Worm (Caenorhabditis elegans) whole organism, late embryonic: Measurements from ENCODE around the gene Y69A2AR.47.

Experiments
- C08G9.2 ChIP-seq: sonication (generic microtip); optimal IDR thresholded peaks from 2 replicates; lab custom pipeline; 2016; ENCODE audit warnings: mild to moderate bottlenecking, missing genetic modification characterization, moderate library complexity, missing compliant biosample characterization
- K02D7.2 ChIP-seq: sonication (generic microtip); optimal IDR thresholded peaks from 2 replicates; lab custom pipeline; 2017; ENCODE audit warnings: mild to moderate bottlenecking, missing genetic modification characterization, missing compliant biosample characterization
- T23F11.4 ChIP-seq: fragments of 200-800 bp; sonication (Bioruptor generic); optimal IDR thresholded peaks from 2 replicates; lab custom pipeline; 2018; ENCODE audit warnings: mild to moderate bottlenecking, missing genetic modification characterization, missing compliant biosample characterization
- Y22D7AL.16 ChIP-seq: sonication (generic microtip); optimal IDR thresholded peaks from 2 replicates; lab custom pipeline; 2016; ENCODE audit warnings: missing genetic modification characterization, missing compliant biosample characterization
- ahr-1 ChIP-seq: sonication (generic microtip); optimal IDR thresholded peaks from 2 replicates; lab custom pipeline; 2016; ENCODE audit warnings: missing genetic modification characterization, missing compliant biosample characterization
- ceh-19 ChIP-seq: fragments of 200-800 bp; sonication (Bioruptor generic); optimal IDR thresholded peaks from 2 replicates; lab custom pipeline; 2018; ENCODE audit warnings: mild to moderate bottlenecking, missing genetic modification characterization, missing compliant biosample characterization
- ceh-22 ChIP-seq: sonication (generic microtip); optimal IDR thresholded peaks from 2 replicates; lab custom pipeline; 2017; ENCODE audit warnings: missing biosample characterization, missing genetic modification characterization
- ceh-24 ChIP-seq: sonication (generic microtip); optimal IDR thresholded peaks from 2 replicates; lab custom pipeline; 2016; ENCODE audit warnings: mild to moderate bottlenecking, missing genetic modification characterization, missing compliant biosample characterization
- ceh-45 ChIP-seq: fragments of 200-800 bp; sonication (Bioruptor generic); IDR thresholded peaks from 2 replicates; pipeline ENCODE4 v1.3.6; 2022; ENCODE audit warnings: missing genetic modification reagents, missing genetic modification characterization, missing compliant biosample characterization
- ceh-48 ChIP-seq: sonication (generic microtip); optimal IDR thresholded peaks from 2 replicates; lab custom pipeline; 2016; ENCODE audit warnings: missing genetic modification characterization, inconsistent platforms, missing compliant biosample characterization
- ceh-6 ChIP-seq: fragments of 200-800 bp; sonication (Bioruptor generic); optimal IDR thresholded peaks from 2 replicates; lab custom pipeline; 2018; ENCODE audit warnings: mild to moderate bottlenecking, missing genetic modification characterization, missing compliant biosample characterization
- che-1 ChIP-seq: sonication (generic microtip); optimal IDR thresholded peaks from 2 replicates; lab custom pipeline; 2016; ENCODE audit warnings: mild to moderate bottlenecking, missing genetic modification characterization, missing compliant biosample characterization
- dmd-4 ChIP-seq: sonication (generic microtip); optimal IDR thresholded peaks from 2 replicates; lab custom pipeline; 2016; ENCODE audit warnings: borderline replicate concordance, missing genetic modification characterization, missing compliant biosample characterization
- elt-2 ChIP-seq: sonication (generic microtip); optimal IDR thresholded peaks from 2 replicates; lab custom pipeline; 2016; ENCODE audit warnings: missing genetic modification reagents, missing genetic modification characterization, missing compliant biosample characterization
- ets-4 ChIP-seq: sonication (generic microtip); optimal IDR thresholded peaks from 2 replicates; lab custom pipeline; 2016; ENCODE audit warnings: missing genetic modification characterization, missing compliant biosample characterization
- eyg-1 ChIP-seq: sonication (generic microtip); optimal IDR thresholded peaks from 2 replicates; lab custom pipeline; 2016; ENCODE audit warnings: missing genotype, missing genetic modification characterization, missing compliant biosample characterization
- fax-1 ChIP-seq: sonication (generic microtip); optimal IDR thresholded peaks from 2 replicates; lab custom pipeline; 2016; ENCODE audit warnings: missing genotype, missing genetic modification characterization, missing compliant biosample characterization
- fkh-10 ChIP-seq: fragments of 150-350 bp; optimal IDR thresholded peaks from 2 replicates; lab custom pipeline; 2014; ENCODE audit warnings: missing biosample characterization, missing genetic modification reagents, missing genetic modification characterization
- fkh-6 ChIP-seq: sonication (generic microtip); optimal IDR thresholded peaks from 2 replicates; lab custom pipeline; 2016; ENCODE audit warnings: missing genetic modification characterization, missing compliant biosample characterization
- gmeb-2 ChIP-seq: sonication (generic microtip); optimal IDR thresholded peaks from 2 replicates; lab custom pipeline; 2016; ENCODE audit warnings: missing genetic modification characterization, inconsistent platforms, missing compliant biosample characterization
- hlh-8 ChIP-seq: sonication (generic microtip); optimal IDR thresholded peaks from 2 replicates; lab custom pipeline; 2016; ENCODE audit warnings: missing genotype, missing genetic modification characterization, missing compliant biosample characterization
- lim-6 ChIP-seq: sonication (generic microtip); optimal IDR thresholded peaks from 2 replicates; lab custom pipeline; 2016; ENCODE audit warnings: missing genetic modification characterization, missing compliant biosample characterization
- lin-11 ChIP-seq: fragments of 200-800 bp; sonication (Bioruptor generic); optimal IDR thresholded peaks from 2 replicates; lab custom pipeline; 2018; ENCODE audit warnings: mild to moderate bottlenecking, missing genetic modification characterization, missing compliant biosample characterization
- mec-3 ChIP-seq: sonication (generic microtip); optimal IDR thresholded peaks from 2 replicates; lab custom pipeline; 2016; ENCODE audit warnings: borderline replicate concordance, missing genetic modification characterization, missing compliant biosample characterization
- nfya-1 ChIP-seq: sonication (generic microtip); optimal IDR thresholded peaks from 2 replicates; lab custom pipeline; 2017; ENCODE audit warnings: missing genetic modification characterization, mild to moderate bottlenecking, missing compliant biosample characterization, antibody characterized with exemption, moderate library complexity
- odd-2 ChIP-seq: sonication (generic microtip); optimal IDR thresholded peaks from 2 replicates; lab custom pipeline; 2017; ENCODE audit warnings: antibody characterized with exemption, mild to moderate bottlenecking, missing genetic modification characterization, missing compliant biosample characterization
- pat-9 ChIP-seq: fragments of 200-800 bp; sonication (Bioruptor generic); optimal IDR thresholded peaks from 2 replicates; lab custom pipeline; 2018; ENCODE audit warnings: mild to moderate bottlenecking, missing genetic modification characterization, moderate library complexity, missing compliant biosample characterization
- pha-2 ChIP-seq: sonication (generic microtip); optimal IDR thresholded peaks from 2 replicates; lab custom pipeline; 2017; ENCODE audit warnings: mild to moderate bottlenecking, missing genetic modification characterization, missing compliant biosample characterization
- pha-4 ChIP-seq: fragments of 150-350 bp; optimal IDR thresholded peaks from 2 replicates; lab custom pipeline; 2018; ENCODE audit warnings: missing biosample characterization, missing genetic modification reagents, missing genetic modification characterization
- rnt-1 ChIP-seq: sonication (generic microtip); optimal IDR thresholded peaks from 2 replicates; lab custom pipeline; 2016; ENCODE audit warnings: missing genetic modification characterization, missing compliant biosample characterization
- syd-9 ChIP-seq: sonication (generic microtip); optimal IDR thresholded peaks from 2 replicates; lab custom pipeline; 2016; ENCODE audit warnings: mild to moderate bottlenecking, missing genetic modification characterization, moderate library complexity, missing compliant biosample characterization
- tbx-7 ChIP-seq: sonication (generic microtip); optimal IDR thresholded peaks from 2 replicates; lab custom pipeline; 2016; ENCODE audit warnings: missing genotype, missing genetic modification characterization, missing compliant biosample characterization
- unc-3 ChIP-seq, 2 experiments: fragments of 200-800 bp in 1 of 2; sonication (Bioruptor generic) in 1 of 2; sonication (generic microtip) in 1 of 2; conservative IDR thresholded peaks in 1 of 2; optimal IDR thresholded peaks in 1 of 2; 2 replicates each; pipeline versions ENCODE4 v1.3.6 to Lab custom; 2016 to 2022; ENCODE audit warnings: missing compliant biosample characterization in 2 of 2, missing genetic modification characterization in 2 of 2, missing genetic modification reagents in 1 of 2
- unc-42 ChIP-seq: sonication (generic microtip); optimal IDR thresholded peaks from 2 replicates; lab custom pipeline; 2016; ENCODE audit warnings: missing genotype, missing genetic modification characterization, missing compliant biosample characterization
- unc-55 ChIP-seq: sonication (generic microtip); optimal IDR thresholded peaks from 2 replicates; lab custom pipeline; 2017; ENCODE audit warnings: missing biosample characterization, missing genetic modification reagents, missing genetic modification characterization
- zip-5 ChIP-seq: sonication (generic microtip); optimal IDR thresholded peaks from 2 replicates; lab custom pipeline; 2016; ENCODE audit warnings: missing genetic modification characterization, missing compliant biosample characterization

Y69A2AR.47 gene

ce11 chrIV:2552276-2552675 lies 45.2 kb upstream of the Y69A2AR.47 start (continued):
- no peak for TF ChIP-seq lin-11 (tag; lab: Kevin White, UChicago)

- TF ChIP-seq C08G9.2 (tag; lab: Kevin White, UChicago) (no peak), odd-2 (tag; lab: Kevin White, UChicago) (no peak), T23F11.4 (GFP tag; lab: Kevin White, UChicago) (no peak), gmeb-2 (no peak), rnt-1 (no peak), che-1 (tag; lab: Kevin White, UChicago) (no peak), pha-4 (no peak), ceh-48 (tag; lab: Kevin White, UChicago) (no peak), ahr-1 (tag; lab: Kevin White, UChicago) (no peak), fax-1 (tag; lab: Kevin White, UChicago) (no peak), lim-6 (tag; lab: Kevin White, UChicago) (no peak), ceh-24 (no peak), eyg-1 (tag; lab: Kevin White, UChicago) (no peak), K02D7.2 (no peak), ceh-22 (no peak)
Observed at ce11 chrIV:2552855-2553254, 44.7 kb upstream of the Y69A2AR.47 start.

ce11 chrIV:2556211-2556610 lies 41.3 kb upstream of the Y69A2AR.47 start:
- TF ChIP-seq Y22D7AL.16 (tag; lab: Kevin White, UChicago) (no peak), tbx-7 (tag; lab: Kevin White, UChicago) (no peak), pat-9 (no peak), rnt-1 (no peak), ceh-6 (no peak), fkh-6 (tag; lab: Kevin White, UChicago) (no peak), hlh-8 (tag; lab: Kevin White, UChicago) (no peak), K02D7.2 (no peak), zip-5 (no peak), dmd-4 (no peak), pha-2 (tag; lab: Kevin White, UChicago) (no peak), unc-3 (GFP tag; conservative IDR thresholded peaks at IDR 0.05; lab: Robert Waterston, UW) (no peak), unc-3 (tag; optimal IDR thresholded peaks at IDR 0.05; lab: Kevin White, UChicago) (no peak)

DNA sequence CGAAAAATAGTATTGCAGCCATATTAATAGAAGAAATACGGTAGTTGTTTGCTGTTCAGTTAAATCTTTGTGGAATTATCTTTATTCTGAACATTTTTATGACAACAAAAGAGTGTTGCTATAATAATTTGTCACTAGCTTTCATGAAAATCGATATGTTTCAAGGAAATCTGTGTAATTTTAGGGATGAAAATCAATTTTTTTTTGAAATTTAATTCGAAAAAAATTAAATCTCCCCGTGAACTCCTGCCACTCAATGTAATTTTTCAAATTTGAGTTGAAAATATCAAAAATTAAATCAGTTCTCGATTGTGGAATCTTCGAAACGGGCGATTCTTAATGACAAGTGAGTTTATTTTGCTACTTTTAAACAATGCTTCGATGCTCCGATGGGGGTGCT lies 36.2 kb upstream of the Y69A2AR.47 start, which contains the start of gene Y69A2AR.46:
Gene Y69A2AR.46, plus strand, starts transcription at position 301 of the 400 bp plus-strand sequence.
- no peak for TF ChIP-seq syd-9 (tag; lab: Kevin White, UChicago)
- TF ChIP-seq rnt-1: no peak

DNA sequence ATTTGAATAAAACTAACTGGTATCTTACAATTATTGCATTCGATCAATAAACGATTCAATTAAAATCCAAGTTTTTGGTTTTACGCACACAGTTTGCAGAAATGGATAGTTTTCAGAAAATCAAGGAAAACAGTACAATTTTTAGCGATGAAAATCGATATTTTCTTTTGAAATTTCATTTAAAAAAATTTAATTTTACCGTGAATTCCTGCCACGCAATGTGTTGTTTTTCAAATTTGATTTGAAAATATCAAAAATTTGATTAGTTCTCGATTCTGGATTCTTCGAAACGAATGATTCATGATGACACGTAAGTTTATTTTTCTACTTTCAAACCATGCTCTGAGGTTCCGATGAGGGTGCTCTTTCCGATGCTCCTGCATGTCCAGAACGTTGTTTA lies 35.4 kb upstream of the Y69A2AR.47 start, which contains the start of gene Y69A2AR.50:
Gene Y69A2AR.50, plus strand, starts transcription at position 301 of the 400 bp plus-strand sequence.
- TF ChIP-seq nfya-1 (tag; lab: Kevin White, UChicago) (no peak), T23F11.4 (GFP tag; lab: Kevin White, UChicago) (no peak)

DNA sequence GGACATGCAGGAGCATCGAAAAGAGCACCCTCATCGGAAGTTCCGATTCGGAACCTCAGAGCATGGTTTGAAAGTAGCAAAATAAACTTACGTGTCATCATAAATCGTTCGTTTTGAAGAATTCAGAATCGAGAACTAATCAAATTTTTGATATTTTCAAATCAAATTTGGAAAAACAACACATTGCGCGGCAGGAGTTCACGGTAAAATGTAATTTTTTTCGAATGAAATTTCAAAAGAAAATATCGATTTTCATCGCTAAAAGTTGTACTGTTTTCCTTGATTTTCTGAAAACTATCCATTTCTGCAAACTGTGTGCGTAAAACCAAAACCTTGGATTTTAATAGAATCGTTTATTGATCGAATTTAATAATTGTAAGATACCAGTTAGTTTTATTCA lies 33.5 kb upstream of the Y69A2AR.47 start, which contains the start of gene Y69A2AR.24:
Gene Y69A2AR.24, minus strand, starts transcription at position 101 of the 400 bp plus-strand sequence.
- TF ChIP-seq gmeb-2 (no peak), eyg-1 (tag; lab: Kevin White, UChicago) (no peak), Y22D7AL.16 (tag; lab: Kevin White, UChicago) (no peak)

ce11 chrIV:2568267-2568666 lies 29.2 kb upstream of the Y69A2AR.47 start, which contains the start of the genes Y69A2AR.25 and Y69A2AR.12:
Gene Y69A2AR.25 (minus strand): TSS chrIV:2568367.
Gene Y69A2AR.12 (plus strand): TSS chrIV:2568614.
- TF ChIP-seq ceh-19 (GFP tag; lab: Kevin White, UChicago) (no peak), ets-4 (tag; lab: Kevin White, UChicago) (no peak), pat-9 (no peak), elt-2 (tag; lab: Kevin White, UChicago) (no peak), ceh-45 (GFP tag; lab: Robert Waterston, UW) (no peak), tbx-7 (tag; lab: Kevin White, UChicago) (no peak), unc-55 (GFP tag; lab: Kevin White, UChicago) (no peak), mec-3 (no peak), fkh-10 (GFP tag; lab: Kevin White, UChicago) (no peak), hlh-8 (tag; lab: Kevin White, UChicago) (no peak), pha-4 (no peak), unc-42 (tag; lab: Kevin White, UChicago) (no peak), ceh-22 (no peak)
